Worm (Caenorhabditis elegans): ENCODE data around the gene memb-1.
"Not testable (repeated sequence)": the region's sequence is repeated elsewhere in the genome, so short reads cannot be mapped to it uniquely, and the experiment has no call there.

- TF ChIP-seq F13C5.2 (tag; optimal IDR thresholded peaks at IDR 0.05); ceh-13 (GFP tag; optimal IDR thresholded peaks at IDR 0.05); flt-1 (GFP tag; IDR thresholded peaks at IDR 0.05); sea-1 (GFP tag; conservative IDR thresholded peaks at IDR 0.05); ets-7 (tag; optimal IDR thresholded peaks at IDR 0.05); B0310.2 (tag; optimal IDR thresholded peaks at IDR 0.05); tbx-11 (GFP tag; IDR thresholded peaks at IDR 0.05); scrt-1 (GFP tag; IDR thresholded peaks at IDR 0.05); tbx-37 (GFP tag; conservative IDR thresholded peaks at IDR 0.05); hmbx-1 (tag; optimal IDR thresholded peaks at IDR 0.05); ama-1 (optimal IDR thresholded peaks at IDR 0.05); hmg-4 (GFP tag; optimal IDR thresholded peaks at IDR 0.05): not testable (repeated sequence)
Observed at ce11 chrX:9463045-9463444, 21.7 kb upstream of the memb-1 start, which contains the start of gene ZK899.6.

Measured in whole organism, early embryonic.